Worm (Caenorhabditis elegans) whole organism, young adult: ENCODE results near the gene gcy-7.
A peak's percentile ranks its signal among the peaks of the same experiment; 100 is the strongest.

ENCODE experiments used
- B0035.1 ChIP-seq: sonication (generic microtip); optimal IDR thresholded peaks from 2 replicates; lab custom pipeline; 2016; ENCODE audit warnings: missing genetic modification characterization, mild to moderate bottlenecking, missing compliant biosample characterization, missing genotype, missing genetic modification reagents
- B0336.3 ChIP-seq: fragments of 200-800 bp; sonication (Bioruptor generic); IDR thresholded peaks from 2 replicates; pipeline ENCODE4 v1.3.6; 2022; ENCODE audit warnings: missing genetic modification characterization, missing compliant biosample characterization
- C06A6.2 ChIP-seq: fragments of 200-800 bp; sonication (Bioruptor generic); conservative IDR thresholded peaks from 2 replicates; pipeline ENCODE4 v1.3.6; 2022; ENCODE audit warnings: missing genetic modification characterization, missing compliant biosample characterization
- F10E7.11 ChIP-seq: sonication (generic microtip); optimal IDR thresholded peaks from 2 replicates; lab custom pipeline; 2017; ENCODE audit warnings: mild to moderate bottlenecking, missing genetic modification characterization, moderate library complexity, missing compliant biosample characterization
- F33H1.4 ChIP-seq: fragments of 200-800 bp; sonication (Bioruptor generic); IDR thresholded peaks from 2 replicates; pipeline ENCODE4 v1.3.6; 2022; ENCODE audit warnings: missing genetic modification reagents, missing genetic modification characterization, missing compliant biosample characterization
- F55B11.4 ChIP-seq: sonication (generic microtip); optimal IDR thresholded peaks from 2 replicates; lab custom pipeline; 2016; ENCODE audit warnings: missing compliant biosample characterization, missing genetic modification characterization, borderline replicate concordance; ENCODE audit not compliant: insufficient read depth
- Y79H2A.3 ChIP-seq: fragments of 200-800 bp; sonication (Bioruptor generic); conservative IDR thresholded peaks from 2 replicates; pipeline ENCODE4 v1.3.6; 2022; ENCODE audit warnings: missing genetic modification reagents, missing genetic modification characterization, missing compliant biosample characterization
- ama-1 ChIP-seq, 3 experiments: fragments of 150-350 bp in 1 of 3; sonication (generic microtip) in 2 of 3; optimal IDR thresholded peaks; 2 replicates each; lab custom pipeline; 2014 to 2018; ENCODE audit warnings: missing biosample characterization in 2 of 3, missing genetic modification characterization in 2 of 3, missing genetic modification reagents in 2 of 3
- aptf-2 ChIP-seq: fragments of 200-800 bp; sonication (Bioruptor generic); conservative IDR thresholded peaks from 2 replicates; pipeline ENCODE4 v1.3.6; 2022; ENCODE audit warnings: missing genetic modification reagents, missing genetic modification characterization, missing compliant biosample characterization
- athp-1 ChIP-seq: sonication (generic microtip); optimal IDR thresholded peaks from 2 replicates; lab custom pipeline; 2017; ENCODE audit warnings: mild to moderate bottlenecking, missing genetic modification characterization, missing compliant biosample characterization
- bed-1 ChIP-seq: fragments of 200-800 bp; sonication (Bioruptor generic); IDR thresholded peaks from 2 replicates; pipeline ENCODE4 v1.3.6; 2022; ENCODE audit warnings: missing genetic modification reagents, missing genetic modification characterization, missing compliant biosample characterization
- bed-2 ChIP-seq: fragments of 200-800 bp; sonication (Bioruptor generic); IDR thresholded peaks from 2 replicates; pipeline ENCODE4 v1.3.6; 2022; ENCODE audit warnings: missing genetic modification reagents, missing genetic modification characterization, missing compliant biosample characterization
- ccch-3 ChIP-seq: fragments of 200-800 bp; sonication (Bioruptor generic); optimal IDR thresholded peaks from 2 replicates; lab custom pipeline; 2018; ENCODE audit warnings: mild to moderate bottlenecking, missing genetic modification characterization, missing compliant biosample characterization
- ceh-40 ChIP-seq: fragments of 200-800 bp; sonication (Bioruptor generic); IDR thresholded peaks from 2 replicates; pipeline ENCODE4 v1.3.6; 2022; ENCODE audit warnings: missing genetic modification characterization, missing compliant biosample characterization
- die-1 ChIP-seq: sonication (generic microtip); optimal IDR thresholded peaks from 2 replicates; lab custom pipeline; 2016; ENCODE audit warnings: missing genotype, mild to moderate bottlenecking, missing genetic modification characterization, missing compliant biosample characterization
- dpl-1 ChIP-seq: fragments of 150-350 bp; optimal IDR thresholded peaks from 2 replicates; lab custom pipeline; 2014; ENCODE audit warnings: missing biosample characterization, missing genetic modification reagents, missing genetic modification characterization
- egl-44 ChIP-seq: fragments of 200-800 bp; sonication (Bioruptor generic); IDR thresholded peaks from 2 replicates; pipeline ENCODE4 v1.3.6; 2022; ENCODE audit warnings: missing genetic modification reagents, missing genetic modification characterization, missing compliant biosample characterization
- hlh-12 ChIP-seq: sonication (generic microtip); optimal IDR thresholded peaks from 2 replicates; lab custom pipeline; 2016; ENCODE audit warnings: missing genetic modification characterization, missing compliant biosample characterization
- hsf-1 ChIP-seq: fragments of 200-800 bp; sonication (Bioruptor generic); IDR thresholded peaks from 2 replicates; pipeline ENCODE4 v1.3.6; 2022; ENCODE audit warnings: missing genetic modification reagents, missing genetic modification characterization, missing compliant biosample characterization
- lag-1 ChIP-seq: fragments of 200-800 bp; sonication (Bioruptor generic); IDR thresholded peaks from 2 replicates; pipeline ENCODE4 v1.3.6; 2022; ENCODE audit warnings: missing genetic modification reagents, missing genetic modification characterization, missing compliant biosample characterization
- let-607 ChIP-seq, 2 experiments: fragments of 200-800 bp in 1 of 2; sonication (Bioruptor generic) in 1 of 2; sonication (generic microtip) in 1 of 2; optimal IDR thresholded peaks; 2 replicates each; lab custom pipeline; 2016 to 2018; ENCODE audit warnings: mild to moderate bottlenecking in 2 of 2, missing compliant biosample characterization in 2 of 2, missing genetic modification characterization in 2 of 2, moderate library complexity in 2 of 2, missing genotype in 1 of 2
- lin-26 ChIP-seq: fragments of 200-800 bp; sonication (Bioruptor generic); IDR thresholded peaks from 2 replicates; pipeline ENCODE4 v1.3.6; 2022; ENCODE audit warnings: missing genetic modification reagents, missing genetic modification characterization, missing compliant biosample characterization
- lin-35 ChIP-seq, 3 experiments: fragments of 150-350 bp in 2 of 3; sonication (generic microtip) in 1 of 3; optimal IDR thresholded peaks; 2 replicates each; lab custom pipeline; 2014 to 2018; ENCODE audit warnings: missing biosample characterization in 3 of 3, missing genetic modification characterization in 3 of 3, missing genetic modification reagents in 3 of 3
- lin-40 ChIP-seq: sonication (generic microtip); optimal IDR thresholded peaks from 2 replicates; lab custom pipeline; 2016; ENCODE audit warnings: missing genetic modification characterization, mild to moderate bottlenecking, missing compliant biosample characterization, missing genotype, missing genetic modification reagents
- lsy-27 ChIP-seq: sonication (generic microtip); optimal IDR thresholded peaks from 2 replicates; lab custom pipeline; 2017; ENCODE audit warnings: missing genetic modification characterization, mild to moderate bottlenecking, missing compliant biosample characterization, antibody characterized with exemption, missing genotype, borderline replicate concordance; ENCODE audit not compliant: insufficient read depth
- madf-10 ChIP-seq: sonication (generic microtip); optimal IDR thresholded peaks from 2 replicates; lab custom pipeline; 2016; ENCODE audit warnings: mild to moderate bottlenecking, missing genetic modification characterization, missing compliant biosample characterization
- madf-3 ChIP-seq: fragments of 200-800 bp; sonication (Bioruptor generic); IDR thresholded peaks from 2 replicates; pipeline ENCODE4 v1.3.6; 2022; ENCODE audit warnings: missing genetic modification reagents, missing genetic modification characterization, missing compliant biosample characterization
- mcd-1 ChIP-seq: fragments of 200-800 bp; sonication (Bioruptor generic); IDR thresholded peaks from 2 replicates; pipeline ENCODE4 v1.3.6; 2022; ENCODE audit warnings: missing genetic modification reagents, missing genetic modification characterization, missing compliant biosample characterization
- mel-28 ChIP-seq: sonication (generic microtip); optimal IDR thresholded peaks from 2 replicates; lab custom pipeline; 2016; ENCODE audit warnings: borderline replicate concordance, mild to moderate bottlenecking, missing genetic modification characterization, missing compliant biosample characterization
- nfya-2 ChIP-seq: fragments of 200-800 bp; sonication (Bioruptor generic); IDR thresholded peaks from 2 replicates; pipeline ENCODE4 v1.3.6; 2022; ENCODE audit warnings: missing genetic modification reagents, missing genetic modification characterization, missing compliant biosample characterization
- nhr-80 ChIP-seq: sonication (generic microtip); optimal IDR thresholded peaks from 2 replicates; lab custom pipeline; 2016; ENCODE audit warnings: missing genetic modification characterization, missing compliant biosample characterization
- nhr-90 ChIP-seq: sonication (generic microtip); optimal IDR thresholded peaks from 2 replicates; lab custom pipeline; 2016; ENCODE audit warnings: missing genotype, mild to moderate bottlenecking, missing genetic modification characterization, missing compliant biosample characterization
- pha-4 ChIP-seq: fragments of 150-350 bp; sonication (generic microtip); optimal IDR thresholded peaks from 2 replicates; lab custom pipeline; 2014; ENCODE audit warnings: missing biosample characterization, missing genetic modification reagents, missing genetic modification characterization
- rcor-1 ChIP-seq: fragments of 200-800 bp; sonication (Bioruptor generic); IDR thresholded peaks from 2 replicates; pipeline ENCODE4 v1.3.6; 2022; ENCODE audit warnings: missing genetic modification reagents, missing genetic modification characterization, missing compliant biosample characterization
- snpc-1.1 ChIP-seq: sonication (generic microtip); optimal IDR thresholded peaks from 2 replicates; lab custom pipeline; 2017; ENCODE audit warnings: missing genetic modification characterization, mild to moderate bottlenecking, missing compliant biosample characterization, antibody characterized with exemption, moderate library complexity, missing genotype, missing genetic modification reagents; ENCODE audit not compliant: insufficient read depth
- snpc-4 ChIP-seq, 5 experiments: fragments of 150-350 bp in 1 of 5; sonication (generic microtip) in 4 of 5; optimal IDR thresholded peaks; 2 replicates each; lab custom pipeline; 2014 to 2018; ENCODE audit warnings: missing genetic modification characterization in 5 of 5, missing biosample characterization in 3 of 5, antibody characterized with exemption in 2 of 5, mild to moderate bottlenecking in 2 of 5, missing compliant biosample characterization in 2 of 5, missing genotype in 2 of 5, moderate library complexity in 2 of 5, missing genetic modification reagents in 1 of 5
- sptf-2 ChIP-seq: fragments of 200-800 bp; sonication (Bioruptor generic); optimal IDR thresholded peaks from 2 replicates; lab custom pipeline; 2018; ENCODE audit warnings: mild to moderate bottlenecking, missing genetic modification characterization, missing compliant biosample characterization
- tlf-1 ChIP-seq: fragments of 200-800 bp; sonication (Bioruptor generic); optimal IDR thresholded peaks from 2 replicates; lab custom pipeline; 2018; ENCODE audit warnings: mild to moderate bottlenecking, missing genetic modification characterization, missing compliant biosample characterization
- unc-130 ChIP-seq: sonication (generic microtip); optimal IDR thresholded peaks from 2 replicates; lab custom pipeline; 2016; ENCODE audit warnings: missing genetic modification reagents, missing genetic modification characterization, missing compliant biosample characterization
- ztf-18 ChIP-seq: sonication (generic microtip); optimal IDR thresholded peaks from 2 replicates; lab custom pipeline; 2016; ENCODE audit warnings: missing genotype, mild to moderate bottlenecking, missing genetic modification characterization, missing compliant biosample characterization

The gcy-7 gene

DNA sequence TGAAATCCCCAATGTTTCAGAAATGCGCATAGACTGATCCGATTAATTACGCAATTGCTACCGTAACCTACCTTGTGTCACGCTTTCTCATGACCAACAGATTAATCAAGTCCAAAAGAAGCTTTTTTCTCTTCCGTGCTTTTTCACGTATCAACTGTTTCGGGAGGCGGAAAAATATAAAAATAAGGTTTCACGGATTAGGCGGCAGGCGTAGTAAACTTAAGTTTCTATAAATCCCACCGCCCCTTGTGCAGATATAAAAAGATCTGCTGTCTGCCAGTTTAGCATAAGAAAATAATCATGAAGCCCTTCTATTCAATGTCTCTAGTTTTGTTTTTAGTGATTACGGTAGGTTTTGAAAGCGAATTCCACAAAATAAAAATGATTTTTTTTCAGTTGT lies at the start of gene gcy-7:
gcy-7 (plus strand) TSS at position 301 of the 400 bp plus-strand sequence.
- TF ChIP-seq sptf-2 (GFP tag; lab: Kevin White, UChicago) = no peak
- no peak for TF ChIP-seq ztf-18 (tag; lab: Kevin White, UChicago)

- 0 out of 2 replicates have a peak, but pooled peaks have one; percentile 48 for TF ChIP-seq aptf-2 (GFP tag; lab: Robert Waterston, UW)
Observed at ce11 chrV:8340924-8341323, 46.2 kb upstream of the gcy-7 start, which contains the start of gene C08D8.7. Gene C08D8.7 (plus strand): TSS chrV:8341224.

- TF ChIP-seq mel-28 (tag; lab: Kevin White, UChicago) (no peak), snpc-4 (GFP tag; optimal IDR thresholded peaks at IDR 0.05; lab: Kevin White, UChicago) (no peak), snpc-4 (tag; optimal IDR thresholded peaks at IDR 0.05; lab: Kevin White, UChicago) (no peak), tlf-1 (GFP tag; lab: Kevin White, UChicago) (no peak), lin-35 (GFP tag; optimal IDR thresholded peaks at IDR 0.05; lab: Kevin White, UChicago) (no peak), nhr-80 (no peak), bed-1 (GFP tag; lab: Robert Waterston, UW) (no peak), dpl-1 (GFP tag; lab: Kevin White, UChicago) (no peak), snpc-1.1 (tag; lab: Kevin White, UChicago) (no peak), egl-44 (GFP tag; lab: Robert Waterston, UW) (no peak), ceh-40 (GFP tag; lab: Robert Waterston, UW) (no peak), ccch-3 (no peak), madf-3 (GFP tag; lab: Robert Waterston, UW) (no peak), F33H1.4 (GFP tag; lab: Robert Waterston, UW) (no peak), F55B11.4 (tag; lab: Kevin White, UChicago) (no peak), hsf-1 (GFP tag; lab: Robert Waterston, UW) (no peak), lag-1 (GFP tag; lab: Robert Waterston, UW) (no peak), nhr-90 (no peak), F10E7.11 (tag; lab: Kevin White, UChicago) (no peak)
Observed at ce11 chrV:8342416-8342815, 44.7 kb upstream of the gcy-7 start.

- TF ChIP-seq unc-130 (GFP tag; lab: Kevin White, UChicago) (no peak), madf-10 (tag; lab: Kevin White, UChicago) (no peak), hsf-1 (GFP tag; lab: Robert Waterston, UW) (no peak)
Observed at ce11 chrV:8345436-8345835, 41.7 kb upstream of the gcy-7 start, which contains the start of gene C08D8.1. Gene C08D8.1 (plus strand): TSS chrV:8345759.

DNA sequence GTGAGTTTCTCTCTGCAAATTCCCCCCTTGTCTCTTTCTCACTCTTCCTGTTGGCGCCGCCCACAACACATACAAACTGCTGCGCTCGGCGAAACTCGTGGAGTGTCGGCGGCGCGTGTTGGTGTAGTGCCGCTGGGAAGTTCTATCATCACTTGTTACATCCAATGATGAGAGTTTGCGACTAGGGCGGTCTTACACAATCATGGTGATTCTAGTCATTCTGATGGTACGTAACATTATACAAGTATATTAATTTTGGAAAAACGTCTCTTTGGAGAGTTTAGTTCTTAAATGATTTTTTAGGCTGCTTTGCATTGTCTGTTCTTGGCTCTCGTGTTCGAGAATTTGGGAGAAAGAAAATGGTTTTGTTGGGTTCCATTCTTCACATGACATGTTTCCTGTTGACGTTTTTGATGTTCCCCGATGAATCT lies 38.2 kb upstream of the gcy-7 start:
- TF ChIP-seq hsf-1 (GFP tag; lab: Robert Waterston, UW) (peak; percentile 89), ama-1 (optimal IDR thresholded peaks at IDR 0.05; lab: Kevin White, UChicago) (peak; percentile 95), ama-1 (GFP tag; optimal IDR thresholded peaks at IDR 0.05; lab: Kevin White, UChicago) (peak; percentile 30 to 43), hlh-12 (tag; lab: Kevin White, UChicago) (no peak), B0035.1 (tag; lab: Kevin White, UChicago) (peak; percentile 15), pha-4 (tag; lab: Kevin White, UChicago) (no peak), rcor-1 (GFP tag; lab: Robert Waterston, UW) (peak; percentile 95), Y79H2A.3 (GFP tag; lab: Robert Waterston, UW) (no peak), die-1 (tag; lab: Kevin White, UChicago) (peak; percentile 55), lin-40 (tag; lab: Kevin White, UChicago) (peak; percentile 81), lsy-27 (tag; lab: Kevin White, UChicago) (no peak), mcd-1 (GFP tag; lab: Robert Waterston, UW) (peak; percentile 86), B0336.3 (GFP tag; lab: Robert Waterston, UW) (peak; percentile 96), ztf-18 (tag; lab: Kevin White, UChicago) (peak; percentile 88), nfya-2 (GFP tag; lab: Robert Waterston, UW) (no peak), mel-28 (tag; lab: Kevin White, UChicago) (no peak), lin-26 (peak; percentile 54), athp-1 (peak; percentile 71), C06A6.2 (GFP tag; lab: Robert Waterston, UW) (0 out of 2 replicates have a peak, but pooled peaks have one; percentile 25), let-607 (tag; optimal IDR thresholded peaks at IDR 0.05; lab: Kevin White, UChicago) (peak; percentile 43 to 59), bed-2 (0 out of 2 replicates have a peak, but pooled peaks have one; percentile 16)
